Fruit fly (Drosophila melanogaster) whole organism, prepupa: ENCODE data around the gene CG4218.

Experiments used
- CG10631 ChIP-seq: fragments of 200-800 bp; sonication (Bioruptor generic); optimal IDR thresholded peaks from 2 replicates; lab custom pipeline; 2016; ENCODE audit warnings: missing biosample characterization, missing genetic modification characterization
- CG11762 ChIP-seq: fragments of 200-800 bp; sonication (Bioruptor generic); optimal IDR thresholded peaks from 3 replicates; lab custom pipeline; 2016; ENCODE audit warnings: missing biosample characterization, missing genetic modification characterization; ENCODE audit not compliant: insufficient read depth
- CG1621 ChIP-seq: fragments of 200-800 bp; sonication (Bioruptor generic); optimal IDR thresholded peaks from 3 replicates; lab custom pipeline; 2018; ENCODE audit warnings: missing biosample characterization, mild to moderate bottlenecking, missing genetic modification characterization
- CG6854 ChIP-seq: fragments of 200-800 bp; sonication (Bioruptor generic); optimal IDR thresholded peaks from 2 replicates; lab custom pipeline; 2017; ENCODE audit warnings: missing biosample characterization, mild to moderate bottlenecking, missing genetic modification characterization
- Gug ChIP-seq: fragments of 200-800 bp; sonication (Bioruptor generic); IDR thresholded peaks from 2 replicates; pipeline ENCODE4 v1.3.6; 2022; ENCODE audit warnings: missing biosample characterization, missing genetic modification characterization
- Hr4 ChIP-seq: fragments of 200-800 bp; sonication (Bioruptor generic); optimal IDR thresholded peaks from 3 replicates; lab custom pipeline; 2016; ENCODE audit warnings: missing biosample characterization, missing genetic modification characterization
- Smox ChIP-seq: fragments of 200-800 bp; sonication (Bioruptor generic); optimal IDR thresholded peaks from 3 replicates; lab custom pipeline; 2016; ENCODE audit warnings: missing biosample characterization, missing genetic modification characterization
- Sox14 ChIP-seq: fragments of 200-800 bp; sonication (Bioruptor generic); optimal IDR thresholded peaks from 3 replicates; lab custom pipeline; 2016; ENCODE audit warnings: missing biosample characterization, missing genetic modification characterization
- Sox15 ChIP-seq: fragments of 200-800 bp; sonication (Bioruptor generic); optimal IDR thresholded peaks from 3 replicates; lab custom pipeline; 2016; ENCODE audit warnings: missing biosample characterization, missing genetic modification characterization
- eg ChIP-seq: fragments of 200-800 bp; sonication (Bioruptor generic); IDR thresholded peaks from 3 replicates; pipeline ENCODE4 v1.3.6; 2022; ENCODE audit warnings: missing biosample characterization, missing genetic modification characterization
- fkh ChIP-seq: fragments of 200-800 bp; sonication (Bioruptor generic); optimal IDR thresholded peaks from 3 replicates; lab custom pipeline; 2017; ENCODE audit warnings: missing biosample characterization, mild to moderate bottlenecking, missing genetic modification characterization, moderate library complexity
- salr ChIP-seq, 2 experiments: fragments of 200-800 bp; sonication (Bioruptor generic); optimal IDR thresholded peaks; 3 replicates each; lab custom pipeline; 2016 to 2018; ENCODE audit warnings: missing biosample characterization in 2 of 2, missing genetic modification characterization in 2 of 2, mild to moderate bottlenecking in 1 of 2
- vri ChIP-seq: fragments of 200-800 bp; sonication (Bioruptor generic); optimal IDR thresholded peaks from 3 replicates; lab custom pipeline; 2016; ENCODE audit warnings: missing biosample characterization, mild to moderate bottlenecking, missing genetic modification characterization

DNA sequence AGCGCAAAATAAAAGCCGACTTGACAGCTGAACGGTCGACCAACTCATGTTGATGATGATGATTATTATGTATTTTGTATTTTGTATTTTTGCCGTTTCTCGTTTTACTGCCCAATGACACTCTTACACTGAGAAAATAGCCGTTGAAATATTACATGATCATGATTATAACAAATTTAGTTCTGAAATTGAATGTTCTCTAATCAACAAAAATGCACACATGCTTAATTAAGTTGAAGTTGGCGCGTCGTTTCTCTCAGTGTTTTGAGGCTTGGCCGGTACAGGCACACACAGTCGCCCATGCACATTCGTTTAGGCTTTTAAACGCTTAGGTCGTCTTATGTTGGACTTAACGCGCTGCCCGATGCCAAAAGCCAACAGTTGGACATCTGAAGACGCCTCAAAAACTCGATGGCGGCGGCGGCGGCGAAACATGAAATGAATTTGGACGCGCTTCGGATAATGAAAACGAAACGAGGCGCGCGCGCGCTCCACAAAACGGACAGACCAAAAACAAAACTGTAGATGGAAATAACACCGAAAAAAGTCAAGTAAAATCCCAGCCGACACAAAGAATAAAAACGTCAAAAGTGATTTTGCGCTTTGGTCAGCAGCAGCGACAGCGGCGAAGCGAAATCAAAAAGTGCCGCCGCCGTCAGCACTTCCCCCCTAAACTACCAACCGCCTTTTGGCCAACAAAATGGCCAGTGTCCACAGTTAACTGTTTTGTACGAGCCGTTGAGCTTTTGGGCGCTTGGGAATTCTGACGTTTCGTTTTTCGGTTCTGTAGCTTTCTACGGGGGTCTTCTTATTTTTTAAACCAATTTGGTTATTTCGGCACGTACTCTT, 46.1 kb downstream of the CG4218 start:
- no peak for TF ChIP-seq fkh (GFP tag; lab: Kevin White, UChicago)
- peak; percentile 79 for TF ChIP-seq Sox15 (GFP tag; lab: Kevin White, UChicago)
- peak; percentile 89 for TF ChIP-seq eg (GFP tag; lab: Robert Waterston, UW)
- TF ChIP-seq CG1621 (tag; lab: Kevin White, UChicago): peak; percentile 73
- TF ChIP-seq CG11762 (GFP tag; lab: Kevin White, UChicago): peak; percentile 74
- TF ChIP-seq salr (GFP tag; optimal IDR thresholded peaks at IDR 0.05; lab: Kevin White, UChicago): peak; percentile 50 to 59
- TF ChIP-seq Hr4: peak; percentile 84
- peak; percentile 87 for TF ChIP-seq vri
- TF ChIP-seq Sox14: peak; percentile 82
- peak; percentile 77 for TF ChIP-seq Gug (GFP tag; lab: Robert Waterston, UW)
- peak; percentile 55 for TF ChIP-seq CG6854 (GFP tag; lab: Kevin White, UChicago)
- TF ChIP-seq Smox (GFP tag; lab: Kevin White, UChicago): peak; percentile 84
- TF ChIP-seq CG10631 (GFP tag; lab: Kevin White, UChicago): peak; percentile 56
